Worm (Caenorhabditis elegans): ENCODE data around the gene Y24D9B.1.

DNA sequence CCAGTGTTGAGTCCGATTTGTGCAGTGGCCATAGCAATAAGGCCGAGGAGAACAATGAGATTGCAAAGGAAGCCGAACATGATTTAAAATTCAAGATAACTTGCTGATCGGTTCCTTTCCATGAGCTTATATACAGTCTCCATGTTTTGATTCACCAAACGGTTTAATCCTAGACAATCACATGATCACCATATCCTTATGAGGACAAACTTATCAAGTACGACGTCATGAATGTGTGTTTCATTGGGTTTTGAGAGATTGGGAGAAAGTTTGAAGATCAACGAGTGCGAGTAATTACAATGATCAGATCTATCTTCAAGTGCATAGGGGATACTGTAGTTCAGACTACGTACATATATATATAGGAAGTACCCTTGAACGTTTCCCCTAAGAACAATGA is 26.7 kb upstream of the Y24D9B.1 start, which contains the start of gene dct-7:
- TF ChIP-seq zag-1 (tag; optimal IDR thresholded peaks at IDR 0.05) (no peak), aly-2 (tag; optimal IDR thresholded peaks at IDR 0.05) (no peak)
